Fruit fly (Drosophila melanogaster) whole organism, embryonic: Measurements from ENCODE around the gene CG2059.

Experiments
- Atf3 ChIP-seq: fragments of 200-800 bp; sonication (Bioruptor generic); optimal IDR thresholded peaks from 3 replicates; lab custom pipeline; 2016; ENCODE audit warnings: missing biosample characterization, missing genetic modification characterization
- Bdp1 ChIP-seq: fragments of 200-800 bp; sonication (Bioruptor generic); optimal IDR thresholded peaks from 3 replicates; lab custom pipeline; 2016; ENCODE audit warnings: missing biosample characterization, missing genetic modification characterization
- CG10267 ChIP-seq: fragments of 200-800 bp; sonication (Bioruptor generic); optimal IDR thresholded peaks from 2 replicates; lab custom pipeline; 2018; ENCODE audit warnings: missing biosample characterization, mild to moderate bottlenecking, missing genetic modification characterization, moderate library complexity
- CG10366 ChIP-seq: fragments of 200-800 bp; sonication (Bioruptor generic); IDR thresholded peaks from 2 replicates; pipeline ENCODE4 v1.3.6; 2022; ENCODE audit warnings: missing biosample characterization, missing genetic modification characterization
- CG10431 ChIP-seq: fragments of 200-800 bp; sonication (Bioruptor generic); optimal IDR thresholded peaks from 3 replicates; lab custom pipeline; 2018; ENCODE audit warnings: missing biosample characterization, mild to moderate bottlenecking, missing genetic modification characterization
- CG11504 ChIP-seq: fragments of 200-800 bp; sonication (Bioruptor generic); optimal IDR thresholded peaks from 3 replicates; lab custom pipeline; 2019; ENCODE audit warnings: missing biosample characterization, mild to moderate bottlenecking, missing genetic modification characterization, moderate library complexity
- CG13123 ChIP-seq: fragments of 200-800 bp; sonication (Bioruptor generic); optimal IDR thresholded peaks from 2 replicates; lab custom pipeline; 2016; ENCODE audit warnings: missing biosample characterization, missing genetic modification characterization
- CG13624 ChIP-seq: fragments of 200-800 bp; sonication (Bioruptor generic); optimal IDR thresholded peaks from 2 replicates; lab custom pipeline; 2016; ENCODE audit warnings: missing biosample characterization, missing genetic modification characterization
- CG14965 ChIP-seq: fragments of 200-800 bp; sonication (Bioruptor generic); optimal IDR thresholded peaks from 2 replicates; lab custom pipeline; 2016; ENCODE audit warnings: missing biosample characterization, missing genetic modification characterization, borderline replicate concordance
- CG15073 ChIP-seq: fragments of 200-800 bp; sonication (Bioruptor generic); optimal IDR thresholded peaks from 2 replicates; lab custom pipeline; 2016; ENCODE audit warnings: missing biosample characterization, missing genetic modification characterization
- CG16779 ChIP-seq: fragments of 200-800 bp; sonication (Bioruptor generic); IDR thresholded peaks from 2 replicates; pipeline ENCODE4 v1.3.6; 2022; ENCODE audit warnings: missing biosample characterization, missing genetic modification characterization
- CG17912 ChIP-seq: fragments of 200-800 bp; sonication (Bioruptor generic); optimal IDR thresholded peaks from 2 replicates; lab custom pipeline; 2018; ENCODE audit warnings: missing biosample characterization, mild to moderate bottlenecking, missing genetic modification characterization
- CG18262 ChIP-seq: fragments of 200-800 bp; optimal IDR thresholded peaks from 3 replicates; lab custom pipeline; 2019; ENCODE audit warnings: missing biosample characterization, mild to moderate bottlenecking, missing genetic modification characterization, moderate library complexity
- CG30431 ChIP-seq: fragments of 200-800 bp; sonication (Bioruptor generic); optimal IDR thresholded peaks from 2 replicates; lab custom pipeline; 2017; ENCODE audit warnings: missing biosample characterization, missing genetic modification characterization
- CG3163 ChIP-seq: fragments of 200-800 bp; sonication (Bioruptor generic); optimal IDR thresholded peaks from 3 replicates; lab custom pipeline; 2016; ENCODE audit warnings: missing biosample characterization, missing genetic modification characterization
- CG32532 ChIP-seq: fragments of 200-800 bp; sonication (Bioruptor generic); IDR thresholded peaks from 2 replicates; pipeline ENCODE4 v1.3.6; 2022; ENCODE audit warnings: missing biosample characterization, missing genetic modification characterization
- CG4328 ChIP-seq: fragments of 200-800 bp; sonication (Bioruptor generic); optimal IDR thresholded peaks from 3 replicates; lab custom pipeline; 2017; ENCODE audit warnings: missing biosample characterization, missing genetic modification reagents, missing genetic modification characterization
- CG4424 ChIP-seq: fragments of 200-800 bp; sonication (Bioruptor generic); optimal IDR thresholded peaks from 3 replicates; lab custom pipeline; 2016; ENCODE audit warnings: missing biosample characterization, missing genetic modification characterization
- CG5953 ChIP-seq: fragments of 200-800 bp; sonication (Bioruptor generic); IDR thresholded peaks from 2 replicates; pipeline ENCODE4 v1.3.6; 2022; ENCODE audit warnings: missing biosample characterization, missing genetic modification characterization
- CG6813 ChIP-seq: fragments of 200-800 bp; sonication (Bioruptor generic); optimal IDR thresholded peaks from 2 replicates; lab custom pipeline; 2017; ENCODE audit warnings: missing biosample characterization, missing genetic modification characterization, mild to moderate bottlenecking, moderate library complexity, missing genetic modification reagents
- CG6854 ChIP-seq: fragments of 200-800 bp; sonication (Bioruptor generic); optimal IDR thresholded peaks from 3 replicates; lab custom pipeline; 2017; ENCODE audit warnings: missing biosample characterization, mild to moderate bottlenecking, missing genetic modification characterization
- CG7928 ChIP-seq: fragments of 200-800 bp; sonication (Bioruptor generic); optimal IDR thresholded peaks from 2 replicates; lab custom pipeline; 2017; ENCODE audit warnings: missing biosample characterization, mild to moderate bottlenecking, missing genetic modification characterization
- CTCF ChIP-seq: fragments of 200-800 bp; sonication (Bioruptor generic); optimal IDR thresholded peaks from 2 replicates; lab custom pipeline; 2017; ENCODE audit warnings: missing biosample characterization, mild to moderate bottlenecking, missing genetic modification characterization, moderate library complexity
- Dref ChIP-seq: fragments of 200-800 bp; sonication (Bioruptor generic); IDR thresholded peaks from 2 replicates; pipeline ENCODE4 v1.3.6; 2022; ENCODE audit warnings: missing biosample characterization, missing genetic modification characterization
- H15 ChIP-seq: fragments of 200-800 bp; sonication (Bioruptor generic); IDR thresholded peaks from 3 replicates; pipeline ENCODE4 v1.3.6; 2022; ENCODE audit warnings: missing biosample characterization, missing genetic modification characterization
- HLHmδ ChIP-seq: fragments of 200-800 bp; sonication (Bioruptor generic); optimal IDR thresholded peaks from 2 replicates; lab custom pipeline; 2018; ENCODE audit warnings: missing biosample characterization, mild to moderate bottlenecking, missing genetic modification characterization, moderate library complexity
- Hey ChIP-seq: fragments of 200-800 bp; sonication (Bioruptor generic); optimal IDR thresholded peaks from 3 replicates; lab custom pipeline; 2018; ENCODE audit warnings: missing biosample characterization, mild to moderate bottlenecking, missing genetic modification characterization
- HmgD ChIP-seq: fragments of 200-800 bp; sonication (Bioruptor generic); optimal IDR thresholded peaks from 3 replicates; lab custom pipeline; 2016; ENCODE audit warnings: missing biosample characterization, missing genetic modification characterization
- Kr ChIP-seq: fragments of 200-800 bp; sonication (Bioruptor generic); optimal IDR thresholded peaks from 2 replicates; lab custom pipeline; 2017; ENCODE audit warnings: missing biosample characterization, mild to moderate bottlenecking, missing genetic modification characterization
- MTF-1 ChIP-seq: fragments of 200-800 bp; sonication (Bioruptor generic); optimal IDR thresholded peaks from 2 replicates; lab custom pipeline; 2018; ENCODE audit warnings: missing biosample characterization, mild to moderate bottlenecking, missing genetic modification characterization, borderline replicate concordance
- Usf ChIP-seq: fragments of 200-800 bp; sonication (Bioruptor generic); optimal IDR thresholded peaks from 2 replicates; lab custom pipeline; 2017; ENCODE audit warnings: missing genotype, missing biosample characterization, missing genetic modification characterization
- al ChIP-seq: fragments of 200-800 bp; sonication (Bioruptor generic); IDR thresholded peaks from 2 replicates; pipeline ENCODE4 v1.3.6; 2022; ENCODE audit warnings: missing biosample characterization, missing genetic modification characterization
- aop ChIP-seq: fragments of 200-800 bp; sonication (Bioruptor generic); IDR thresholded peaks from 2 replicates; pipeline ENCODE4 v1.3.6; 2022; ENCODE audit warnings: missing biosample characterization, missing genetic modification characterization
- cg ChIP-seq: fragments of 200-800 bp; sonication (Bioruptor generic); optimal IDR thresholded peaks from 3 replicates; lab custom pipeline; 2019; ENCODE audit warnings: missing biosample characterization, mild to moderate bottlenecking, missing genetic modification characterization, moderate library complexity
- danr ChIP-seq: fragments of 200-800 bp; sonication (Bioruptor generic); IDR thresholded peaks from 2 replicates; pipeline ENCODE4 v1.3.6; 2022; ENCODE audit warnings: missing biosample characterization, missing genetic modification characterization
- disco-r ChIP-seq: fragments of 200-800 bp; sonication (Bioruptor generic); optimal IDR thresholded peaks from 2 replicates; lab custom pipeline; 2016; ENCODE audit warnings: missing biosample characterization, missing genetic modification characterization
- en ChIP-seq: fragments of 200-800 bp; sonication (Bioruptor generic); optimal IDR thresholded peaks from 2 replicates; lab custom pipeline; 2016; ENCODE audit warnings: missing biosample characterization, missing genetic modification characterization
- esg ChIP-seq: fragments of 200-800 bp; sonication (Bioruptor generic); conservative IDR thresholded peaks from 2 replicates; pipeline ENCODE4 v1.3.6; 2022; ENCODE audit warnings: missing biosample characterization, missing genetic modification characterization
- fd64A ChIP-seq: fragments of 200-800 bp; sonication (Bioruptor generic); optimal IDR thresholded peaks from 3 replicates; lab custom pipeline; 2018; ENCODE audit warnings: missing biosample characterization, mild to moderate bottlenecking, missing genetic modification characterization
- fru ChIP-seq: fragments of >200 bp; optimal IDR thresholded peaks from 2 replicates; lab custom pipeline; 2017
- fu2 ChIP-seq: fragments of 200-800 bp; sonication (Bioruptor generic); optimal IDR thresholded peaks from 2 replicates; lab custom pipeline; 2016; ENCODE audit warnings: missing biosample characterization, missing genetic modification characterization
- gem ChIP-seq: fragments of 200-800 bp; sonication (Bioruptor generic); optimal IDR thresholded peaks from 2 replicates; lab custom pipeline; 2019; ENCODE audit warnings: missing biosample characterization, mild to moderate bottlenecking, missing genetic modification characterization, moderate library complexity
- mld ChIP-seq: fragments of 200-800 bp; sonication (Bioruptor generic); IDR thresholded peaks from 3 replicates; pipeline ENCODE4 v1.3.6; 2022; ENCODE audit warnings: missing biosample characterization, missing genetic modification characterization; ENCODE audit not compliant: partially characterized antibody
- odd ChIP-seq: fragments of 200-800 bp; sonication (Bioruptor generic); optimal IDR thresholded peaks from 2 replicates; lab custom pipeline; 2017; ENCODE audit warnings: missing biosample characterization, mild to moderate bottlenecking, missing genetic modification characterization
- onecut ChIP-seq: fragments of 200-800 bp; sonication (Bioruptor generic); IDR thresholded peaks from 2 replicates; pipeline ENCODE4 v1.3.6; 2022; ENCODE audit warnings: missing biosample characterization, missing genetic modification characterization
- pita ChIP-seq: fragments of 200-800 bp; sonication (Bioruptor generic); optimal IDR thresholded peaks from 2 replicates; lab custom pipeline; 2017; ENCODE audit warnings: missing biosample characterization, mild to moderate bottlenecking, missing genetic modification characterization
- psq ChIP-seq: fragments of 200-800 bp; sonication (Bioruptor generic); optimal IDR thresholded peaks from 2 replicates; lab custom pipeline; 2017; ENCODE audit warnings: missing biosample characterization, missing genetic modification characterization
- sc ChIP-seq, 3 experiments: fragments of >200 bp in 2 of 3; fragments of 200-800 bp in 1 of 3; sonication (Bioruptor generic) in 1 of 3; optimal IDR thresholded peaks; 2 replicates in 2 of 3; 3 replicates in 1 of 3; lab custom pipeline; 2017; ENCODE audit warnings: mild to moderate bottlenecking in 1 of 3, missing biosample characterization in 1 of 3, missing genetic modification characterization in 1 of 3, missing genetic modification reagents in 1 of 3
- slbo ChIP-seq: fragments of 200-800 bp; sonication (Bioruptor generic); IDR thresholded peaks from 2 replicates; pipeline ENCODE4 v1.3.6; 2022; ENCODE audit warnings: missing biosample characterization, missing genetic modification characterization
- twi ChIP-seq: fragments of 200-800 bp; optimal IDR thresholded peaks from 2 replicates; lab custom pipeline; 2019; ENCODE audit warnings: missing biosample characterization, mild to moderate bottlenecking, missing genetic modification characterization, moderate library complexity

The CG2059 gene

dm6 chrX:7293874-7294559 lies 7.9 kb downstream of the CG2059 start (continued):
- no peak for TF ChIP-seq CG16779 (GFP tag; lab: Robert Waterston, UW)
- no peak for TF ChIP-seq CG3163 (GFP tag; lab: Kevin White, UChicago)
- peak; percentile 15 for TF ChIP-seq Hey (tag; lab: Kevin White, UChicago)
- TF ChIP-seq onecut (GFP tag; lab: Robert Waterston, UW), result peak; percentile 82
- no peak for TF ChIP-seq al (GFP tag; lab: Robert Waterston, UW)
- peak; percentile 81 for TF ChIP-seq CG6854 (GFP tag; lab: Kevin White, UChicago)
- TF ChIP-seq CG11504 (tag; lab: Kevin White, UChicago), result peak; percentile 93
- TF ChIP-seq cg, result peak; percentile 71
- peak; percentile 81 for TF ChIP-seq CG30431 (GFP tag; lab: Kevin White, UChicago)
- TF ChIP-seq slbo (GFP tag; lab: Robert Waterston, UW), result peak; percentile 32; the same call in 1 of the 2 replicates
- peak; percentile 89 for TF ChIP-seq odd (GFP tag; lab: Kevin White, UChicago)
- TF ChIP-seq CG6813, result peak; percentile 88
- no peak for TF ChIP-seq Dref
- TF ChIP-seq pita, result no peak
- TF ChIP-seq CG5953 (GFP tag; lab: Robert Waterston, UW), result peak; percentile 75
- TF ChIP-seq aop (GFP tag; lab: Robert Waterston, UW), result peak; percentile 53; the same call in 1 of the 2 replicates
- peak; percentile 29 for TF ChIP-seq CG13123 (GFP tag; lab: Kevin White, UChicago)
- TF ChIP-seq mld (GFP tag; lab: Robert Waterston, UW), result no peak
- TF ChIP-seq CG10267, result peak; percentile 92
- TF ChIP-seq CG4424, result peak; percentile 82
- peak; percentile 96 for TF ChIP-seq CG10431 (GFP tag; lab: Kevin White, UChicago)
- peak; percentile 65 for TF ChIP-seq CG10366
- TF ChIP-seq Kr (GFP tag; lab: Kevin White, UChicago), result peak; percentile 61
- no peak for TF ChIP-seq sc (optimal IDR thresholded peaks at IDR 0.05; lab: Kevin White, UChicago)
- peak; percentile 90 for TF ChIP-seq sc (GFP tag; optimal IDR thresholded peaks at IDR 0.05; lab: Kevin White, UChicago)
- peak; percentile 79 for TF ChIP-seq fd64A (GFP tag; lab: Kevin White, UChicago)
- TF ChIP-seq MTF-1, result peak; percentile 73
- TF ChIP-seq gem (tag; lab: Kevin White, UChicago), result peak; percentile 97
- TF ChIP-seq CG17912 (GFP tag; lab: Kevin White, UChicago), result peak; percentile 81
- peak; percentile 7 for TF ChIP-seq Bdp1 (GFP tag; lab: Kevin White, UChicago)
- no peak for TF ChIP-seq Atf3 (GFP tag; lab: Kevin White, UChicago)
- peak; percentile 57 for TF ChIP-seq CTCF
- TF ChIP-seq fru (lab: Kevin White, UChicago), result no peak
- peak; percentile 90 for TF ChIP-seq CG4328 (GFP tag; lab: Kevin White, UChicago)
- TF ChIP-seq CG32532, result peak; percentile 59; the same call in 1 of the 2 replicates
- TF ChIP-seq HmgD, result no peak
- TF ChIP-seq en, result no peak
- TF ChIP-seq Usf, result peak; percentile 40
- peak; percentile 51 for TF ChIP-seq psq
- peak; percentile 82 for TF ChIP-seq esg (GFP tag; lab: Robert Waterston, UW)
- TF ChIP-seq fu2 (GFP tag; lab: Kevin White, UChicago), result no peak
- peak; percentile 71 for TF ChIP-seq H15
- peak; percentile 98 for TF ChIP-seq CG18262 (tag; lab: Kevin White, UChicago)
- TF ChIP-seq twi (tag; lab: Kevin White, UChicago), result peak; percentile 91
- peak; percentile 27 for TF ChIP-seq CG7928 (GFP tag; lab: Kevin White, UChicago)
- peak; percentile 58 for TF ChIP-seq CG15073
- TF ChIP-seq CG14965 (GFP tag; lab: Kevin White, UChicago), result no peak
- TF ChIP-seq disco-r, result no peak
- peak; percentile 40; the same call in 1 of the 2 replicates for TF ChIP-seq danr (GFP tag; lab: Robert Waterston, UW)
- no peak for TF ChIP-seq HLHmδ (GFP tag; lab: Kevin White, UChicago)
- no peak for TF ChIP-seq CG13624 (GFP tag; lab: Kevin White, UChicago)
